Fruit fly (Drosophila melanogaster): ENCODE results near the gene CG7377.

DNA sequence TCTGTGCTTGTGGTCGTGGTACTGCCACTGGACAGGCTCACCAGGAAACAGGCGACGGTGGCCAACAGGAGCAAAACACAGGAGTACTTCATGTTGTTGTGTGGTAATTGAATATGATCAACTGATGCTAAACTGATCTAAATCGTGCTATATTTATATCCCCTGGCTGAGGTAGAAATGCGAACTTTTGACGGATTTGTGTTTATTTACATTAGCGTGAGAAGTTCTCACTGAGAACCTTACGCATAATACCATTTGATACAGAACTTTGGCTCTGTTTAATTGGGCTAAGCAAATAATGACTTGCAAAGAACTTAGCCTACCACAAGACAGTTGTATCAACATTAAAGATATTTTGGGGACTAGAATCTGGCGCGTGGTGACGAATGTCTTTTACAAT lies 1.6 kb downstream of the CG7377 start, which contains the start of gene CG33268:
- TF ChIP-seq psq (optimal IDR thresholded peaks at IDR 0.05) (no peak), Myc (optimal IDR thresholded peaks at IDR 0.05) (no peak), ttk (optimal IDR thresholded peaks at IDR 0.05) (no peak), insv (optimal IDR thresholded peaks at IDR 0.05) (no peak), h (optimal IDR thresholded peaks at IDR 0.05) (no peak)
